Fruit fly (Drosophila melanogaster) whole organism: Measurements from ENCODE around the gene Pex12.

Experiments
- CG8478 ChIP-seq: fragments of >200 bp; optimal IDR thresholded peaks from 2 replicates; lab custom pipeline; 2018; ENCODE audit warnings: inconsistent platforms
- Dll ChIP-seq: fragments of >200 bp; optimal IDR thresholded peaks from 2 replicates; lab custom pipeline; 2017
- EcR ChIP-seq, 2 experiments: fragments of >200 bp; optimal IDR thresholded peaks; 2 replicates each; lab custom pipeline; 2017; ENCODE audit warnings: missing biosample characterization in 2 of 2, missing genetic modification characterization in 2 of 2, missing genetic modification reagents in 2 of 2
- pan ChIP-seq: fragments of >200 bp; optimal IDR thresholded peaks from 2 replicates; lab custom pipeline; 2017
- psq ChIP-seq: fragments of >200 bp; optimal IDR thresholded peaks from 2 replicates; lab custom pipeline; 2017
- usp ChIP-seq: fragments of >200 bp; optimal IDR thresholded peaks from 2 replicates; lab custom pipeline; 2017; ENCODE audit warnings: missing biosample characterization, missing genetic modification characterization, mixed read lengths

Pex12 gene

dm6 chr2L:849787-850512 lies 34.2 kb downstream of the Pex12 start:
- TF ChIP-seq CG8478 (lab: Kevin White, UChicago) = no peak
- TF ChIP-seq usp (GFP tag; lab: Kevin White, UChicago) = no peak
- TF ChIP-seq Dll (lab: Kevin White, UChicago) = no peak
- TF ChIP-seq pan (lab: Kevin White, UChicago) = no peak
- TF ChIP-seq EcR (GFP tag; optimal IDR thresholded peaks at IDR 0.05; lab: Kevin White, UChicago) = no peak
- no peak for TF ChIP-seq psq (lab: Kevin White, UChicago)

dm6 chr2L:850727-851257 lies 35.0 kb downstream of the Pex12 start, which contains the start of gene drongo:
drongo (minus strand) TSS chr2L:851071.
- TF ChIP-seq CG8478 (lab: Kevin White, UChicago) (no peak), psq (lab: Kevin White, UChicago) (no peak), EcR (GFP tag; optimal IDR thresholded peaks at IDR 0.05; lab: Kevin White, UChicago) (no peak), usp (GFP tag; lab: Kevin White, UChicago) (no peak), Dll (lab: Kevin White, UChicago) (no peak), pan (lab: Kevin White, UChicago) (no peak)

dm6 chr2L:852647-853111 lies 36.9 kb downstream of the Pex12 start, which contains the start of the genes CG4291 and kraken:
CG4291 (minus strand) TSS chr2L:852730.
kraken (plus strand) TSS chr2L:852768.
- TF ChIP-seq usp (GFP tag; lab: Kevin White, UChicago) (no peak), CG8478 (lab: Kevin White, UChicago) (no peak), Dll (lab: Kevin White, UChicago) (no peak), pan (lab: Kevin White, UChicago) (no peak), psq (lab: Kevin White, UChicago) (no peak), EcR (GFP tag; optimal IDR thresholded peaks at IDR 0.05; lab: Kevin White, UChicago) (no peak)

dm6 chr2L:855052-855547 lies 39.3 kb downstream of the Pex12 start, which contains the start of gene CG13949:
CG13949 (plus strand) TSS chr2L:855337.
- TF ChIP-seq pan (lab: Kevin White, UChicago) (no peak), CG8478 (lab: Kevin White, UChicago) (no peak), EcR (GFP tag; optimal IDR thresholded peaks at IDR 0.05; lab: Kevin White, UChicago) (no peak), psq (lab: Kevin White, UChicago) (no peak), usp (GFP tag; lab: Kevin White, UChicago) (no peak), Dll (lab: Kevin White, UChicago) (no peak)

dm6 chr2L:856001-856400 lies 40.2 kb downstream of the Pex12 start:
- TF ChIP-seq EcR (GFP tag; optimal IDR thresholded peaks at IDR 0.05; lab: Kevin White, UChicago) (no peak), pan (lab: Kevin White, UChicago) (no peak), CG8478 (lab: Kevin White, UChicago) (no peak), Dll (lab: Kevin White, UChicago) (no peak), usp (GFP tag; lab: Kevin White, UChicago) (no peak), psq (lab: Kevin White, UChicago) (no peak)

dm6 chr2L:856690-857488 lies 41.1 kb downstream of the Pex12 start:
- TF ChIP-seq Dll (lab: Kevin White, UChicago) = no peak
- TF ChIP-seq EcR (GFP tag; optimal IDR thresholded peaks at IDR 0.05; lab: Kevin White, UChicago) = no peak
- TF ChIP-seq CG8478 (lab: Kevin White, UChicago) = no peak
- TF ChIP-seq psq (lab: Kevin White, UChicago) = no peak
- TF ChIP-seq usp (GFP tag; lab: Kevin White, UChicago) = no peak
- no peak for TF ChIP-seq pan (lab: Kevin White, UChicago)

- TF ChIP-seq CG8478 (lab: Kevin White, UChicago) (no peak), Dll (lab: Kevin White, UChicago) (no peak), EcR (GFP tag; optimal IDR thresholded peaks at IDR 0.05; lab: Kevin White, UChicago) (no peak)
Measured at dm6 chr2L:857897-858517, 42.2 kb downstream of the Pex12 start.

- TF ChIP-seq psq (lab: Kevin White, UChicago) (no peak), EcR (GFP tag; optimal IDR thresholded peaks at IDR 0.05; lab: Kevin White, UChicago) (no peak), CG8478 (lab: Kevin White, UChicago) (no peak), usp (GFP tag; lab: Kevin White, UChicago) (no peak), Dll (lab: Kevin White, UChicago) (no peak)
Measured at dm6 chr2L:859897-860296, 44.1 kb downstream of the Pex12 start, which contains the start of gene CG13950. CG13950 (plus strand) TSS chr2L:860197.

dm6 chr2L:865851-866250 lies 50.1 kb downstream of the Pex12 start:
- TF ChIP-seq Dll (lab: Kevin White, UChicago) (no peak), psq (lab: Kevin White, UChicago) (no peak), pan (lab: Kevin White, UChicago) (no peak)

dm6 chr2L:866950-867744 lies 51.4 kb downstream of the Pex12 start:
- TF ChIP-seq pan (lab: Kevin White, UChicago) (no peak), psq (lab: Kevin White, UChicago) (no peak), Dll (lab: Kevin White, UChicago) (no peak)
